Worm (Caenorhabditis elegans): ENCODE results near the gene set-22.

Gene set-22

DNA sequence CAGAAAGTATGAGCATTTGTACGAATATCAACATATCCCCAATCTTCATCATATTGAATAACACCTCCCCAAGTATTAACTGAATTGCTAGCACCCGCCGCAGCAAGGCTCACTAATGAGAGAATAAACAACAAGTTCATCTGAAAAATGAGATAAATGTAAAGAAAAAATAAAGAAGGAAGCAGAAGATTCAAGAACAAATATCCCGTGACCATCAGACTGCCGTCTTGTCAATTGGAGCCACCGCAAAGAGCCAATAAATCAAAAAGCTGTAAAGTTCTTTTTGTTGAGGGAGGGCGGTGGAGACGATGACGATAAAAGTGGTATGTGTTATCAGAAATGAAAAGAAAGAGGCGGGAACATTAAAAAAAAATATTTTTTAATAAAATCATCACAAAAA, 16.8 kb downstream of the set-22 start, which contains the start of gene Y32F6A.5:
Gene Y32F6A.5 (minus strand): TSS at position 140 of the 400 bp plus-strand sequence.
- TF ChIP-seq fkh-2 (tag; optimal IDR thresholded peaks at IDR 0.05) (no peak), nfya-1 (tag; optimal IDR thresholded peaks at IDR 0.05; ENCODE audit: insufficient read depth) (peak; percentile 32)

DNA sequence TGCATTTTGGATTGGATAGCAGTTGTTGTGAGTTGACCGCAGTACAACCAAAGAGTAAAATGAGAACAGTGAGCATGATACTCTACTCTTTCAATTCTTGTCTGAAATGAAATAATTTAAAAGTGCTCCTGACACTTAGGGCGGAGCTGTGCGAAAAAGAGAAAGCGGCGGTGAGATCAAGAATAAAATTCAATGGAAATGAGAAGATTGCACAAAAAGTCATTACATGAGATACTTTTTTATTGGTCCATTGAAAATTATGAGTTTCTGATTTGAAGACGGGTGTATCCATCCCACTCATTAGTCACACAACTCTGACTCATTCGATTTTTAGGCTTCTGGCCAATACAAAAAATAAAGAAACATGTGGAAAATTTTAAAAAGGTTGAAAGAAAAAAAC, 20.5 kb downstream of the set-22 start, which contains the start of gene F22E12.1:
Gene F22E12.1 (minus strand): TSS at position 101 of the 400 bp plus-strand sequence.
- TF ChIP-seq R02D3.7 (tag; optimal IDR thresholded peaks at IDR 0.05) (no peak), elt-2 (tag; optimal IDR thresholded peaks at IDR 0.05) (no peak), ceh-9 (tag; optimal IDR thresholded peaks at IDR 0.05) (no peak)

DNA sequence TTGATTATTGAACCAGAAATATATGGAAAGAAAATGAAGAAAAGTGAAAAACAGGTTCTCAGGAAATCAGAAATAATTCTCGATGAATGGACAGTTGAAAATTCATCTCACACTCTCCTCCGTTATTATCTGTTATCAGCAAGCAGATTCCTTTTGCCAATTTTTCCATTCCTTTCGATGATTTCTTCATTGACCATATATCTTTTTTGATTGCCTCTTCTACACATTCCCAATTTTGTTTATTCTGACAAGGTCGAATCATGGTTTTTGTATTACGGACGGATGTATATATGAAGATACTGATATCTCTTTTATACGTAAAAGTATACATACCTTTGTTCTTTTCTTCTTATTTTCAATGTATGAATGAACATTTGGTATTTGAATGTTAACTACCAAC, 24.0 kb downstream of the set-22 start:
- peak; percentile 34 for TF ChIP-seq nhr-43 (tag; optimal IDR thresholded peaks at IDR 0.05; ENCODE audit: poor library complexity, severe bottlenecking)
- peak in 1 of 3 experiments; percentile 9 for TF ChIP-seq elt-3 (tag; optimal IDR thresholded peaks at IDR 0.05)
- TF ChIP-seq ceh-16 (tag; optimal IDR thresholded peaks at IDR 0.05) = no peak
- TF ChIP-seq aly-2 (tag; optimal IDR thresholded peaks at IDR 0.05) = no peak
- TF ChIP-seq nhr-77 (tag; optimal IDR thresholded peaks at IDR 0.05) = no peak

DNA sequence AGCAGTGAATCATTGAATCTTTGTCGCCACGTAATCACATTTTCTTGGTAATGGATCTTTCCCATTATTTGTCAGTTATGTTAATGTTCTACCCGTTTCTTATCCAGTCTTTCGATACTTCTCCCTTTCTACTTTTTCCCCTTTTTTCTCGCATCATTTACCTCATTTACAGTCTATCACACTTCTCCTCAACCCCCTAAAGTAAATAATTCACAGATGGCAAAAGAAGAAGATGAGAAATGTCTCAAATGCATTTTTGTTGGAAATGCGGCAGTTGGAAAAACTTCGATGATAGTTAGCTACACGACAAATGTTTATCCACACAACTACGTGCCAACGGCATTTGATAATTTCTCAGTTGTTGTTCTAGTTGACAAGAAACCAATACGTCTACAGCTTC, 25.4 kb downstream of the set-22 start, which contains the start of gene chw-1:
Gene chw-1 (plus strand): TSS at position 217 of the 400 bp plus-strand sequence.
- TF ChIP-seq nhr-25 (tag; optimal IDR thresholded peaks at IDR 0.05) = no peak
- TF ChIP-seq nhr-11 (tag; optimal IDR thresholded peaks at IDR 0.05) = no peak
- no peak for TF ChIP-seq snpc-4 (tag; optimal IDR thresholded peaks at IDR 0.05)
- no peak for TF ChIP-seq mdl-1 (tag; optimal IDR thresholded peaks at IDR 0.05)
- TF ChIP-seq nhr-77 (tag; optimal IDR thresholded peaks at IDR 0.05) = no peak
- no peak for TF ChIP-seq nhr-12 (tag; optimal IDR thresholded peaks at IDR 0.05)
- TF ChIP-seq tbx-2 (tag; optimal IDR thresholded peaks at IDR 0.05) = no peak
- no peak for TF ChIP-seq nhr-76 (tag; optimal IDR thresholded peaks at IDR 0.05)
- no peak for TF ChIP-seq lin-15B (tag; optimal IDR thresholded peaks at IDR 0.05)
- no peak for TF ChIP-seq nhr-28 (tag; optimal IDR thresholded peaks at IDR 0.05)
- TF ChIP-seq skn-1 (tag; optimal IDR thresholded peaks at IDR 0.05) = no peak
- TF ChIP-seq nfya-1 (tag; optimal IDR thresholded peaks at IDR 0.05; ENCODE audit: insufficient read depth) = no peak
- no peak for TF ChIP-seq ztf-11 (tag; optimal IDR thresholded peaks at IDR 0.05)
- TF ChIP-seq nhr-43 (tag; optimal IDR thresholded peaks at IDR 0.05; ENCODE audit: poor library complexity, severe bottlenecking) = no peak
- no peak for TF ChIP-seq egl-5 (tag; optimal IDR thresholded peaks at IDR 0.05)
- TF ChIP-seq fkh-10 (GFP tag; optimal IDR thresholded peaks at IDR 0.05) = no peak
- TF ChIP-seq elt-3 (tag; optimal IDR thresholded peaks at IDR 0.05) = no peak
- no peak for TF ChIP-seq nhr-67 (tag; optimal IDR thresholded peaks at IDR 0.05)

DNA sequence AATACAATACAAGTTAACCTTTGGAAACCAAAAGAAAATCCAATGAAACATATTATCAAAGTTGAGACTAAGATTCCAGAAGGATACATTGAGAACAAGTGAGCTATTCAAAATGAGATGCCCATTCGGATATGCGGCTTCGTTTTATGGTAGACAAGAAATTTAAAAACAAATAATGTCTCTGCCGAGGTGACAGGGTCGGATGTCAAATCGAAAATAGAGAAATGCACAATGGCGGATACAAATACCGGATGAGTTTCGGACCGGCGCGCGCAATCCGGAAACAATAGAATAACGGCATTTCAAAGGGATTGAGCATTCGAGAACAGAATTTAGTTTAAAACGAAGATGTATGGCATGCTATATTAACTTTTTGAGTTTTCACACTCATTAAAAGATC, 26.6 kb downstream of the set-22 start, which contains the start of gene F22E12.3:
Gene F22E12.3 (minus strand): TSS at position 101 of the 400 bp plus-strand sequence.
- TF ChIP-seq ama-1 (optimal IDR thresholded peaks at IDR 0.05) = peak; percentile 10
- TF ChIP-seq skn-1 (tag; optimal IDR thresholded peaks at IDR 0.05) = no peak
- TF ChIP-seq ceh-16 (tag; optimal IDR thresholded peaks at IDR 0.05) = no peak
- no peak for TF ChIP-seq lin-15B (tag; optimal IDR thresholded peaks at IDR 0.05)
- no peak for TF ChIP-seq nhr-43 (tag; optimal IDR thresholded peaks at IDR 0.05; ENCODE audit: poor library complexity, severe bottlenecking)
- TF ChIP-seq egl-5 (tag; optimal IDR thresholded peaks at IDR 0.05) = no peak
- TF ChIP-seq nfya-1 (tag; optimal IDR thresholded peaks at IDR 0.05; ENCODE audit: insufficient read depth) = no peak
- no peak for TF ChIP-seq nhr-25 (tag; optimal IDR thresholded peaks at IDR 0.05)

DNA sequence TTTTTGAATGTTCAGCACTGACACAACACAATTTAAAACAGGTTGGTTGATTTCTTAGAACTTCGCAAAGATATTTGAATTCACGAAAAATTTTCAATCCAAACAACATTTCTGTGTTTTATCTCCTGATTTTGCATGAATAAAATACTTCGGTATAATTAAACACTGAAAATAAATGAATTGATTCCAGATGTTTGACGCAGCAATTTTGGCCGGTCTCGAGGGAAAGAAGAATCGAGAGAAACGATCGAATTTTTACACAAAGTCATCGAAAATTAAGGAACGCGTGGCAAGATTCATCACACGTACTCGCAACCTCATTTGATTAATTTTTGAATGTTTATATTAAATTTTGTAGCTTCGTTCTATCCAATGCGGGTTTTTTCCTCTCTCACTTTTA, 27.4 kb downstream of the set-22 start:
- TF ChIP-seq mdl-1 (tag; optimal IDR thresholded peaks at IDR 0.05) = no peak
- TF ChIP-seq egl-5 (tag; optimal IDR thresholded peaks at IDR 0.05) = no peak
- no peak for TF ChIP-seq elt-3 (tag; optimal IDR thresholded peaks at IDR 0.05)
- TF ChIP-seq fos-1 (tag; optimal IDR thresholded peaks at IDR 0.05) = no peak
- TF ChIP-seq aly-2 (tag; optimal IDR thresholded peaks at IDR 0.05) = no peak
- no peak for TF ChIP-seq mml-1 (tag; optimal IDR thresholded peaks at IDR 0.05)
- TF ChIP-seq nhr-28 (tag; optimal IDR thresholded peaks at IDR 0.05) = no peak
- TF ChIP-seq ztf-11 (tag; optimal IDR thresholded peaks at IDR 0.05) = no peak
- TF ChIP-seq nhr-237 (tag; optimal IDR thresholded peaks at IDR 0.05) = no peak
- TF ChIP-seq elt-2 (tag; optimal IDR thresholded peaks at IDR 0.05) = no peak
- TF ChIP-seq egl-27 (tag; optimal IDR thresholded peaks at IDR 0.05) = no peak
- no peak for TF ChIP-seq ama-1 (optimal IDR thresholded peaks at IDR 0.05)
- no peak for TF ChIP-seq unc-62 (GFP tag; optimal IDR thresholded peaks at IDR 0.05)
- TF ChIP-seq fkh-10 (GFP tag; optimal IDR thresholded peaks at IDR 0.05) = no peak
- TF ChIP-seq unc-39 (tag; optimal IDR thresholded peaks at IDR 0.05) = no peak
- TF ChIP-seq ceh-9 (tag; optimal IDR thresholded peaks at IDR 0.05) = no peak
- no peak for TF ChIP-seq lin-39 (tag; optimal IDR thresholded peaks at IDR 0.05)
- TF ChIP-seq jun-1 (tag; optimal IDR thresholded peaks at IDR 0.05) = no peak
- TF ChIP-seq pha-4 (tag; optimal IDR thresholded peaks at IDR 0.05) = no peak

Measured in whole organism, L3 larva.